Worm (Caenorhabditis elegans) whole organism, L2 larva: Measurements from ENCODE around the gene evl-20.

Experiments
- aly-2 ChIP-seq: fragments of 150-350 bp; optimal IDR thresholded peaks from 2 replicates; lab custom pipeline; 2014; ENCODE audit warnings: missing biosample characterization, missing genetic modification characterization
- ama-1 ChIP-seq: fragments of 150-350 bp; optimal IDR thresholded peaks from 2 replicates; lab custom pipeline; 2018; ENCODE audit warnings: inconsistent platforms
- lsy-2 ChIP-seq, 2 experiments: fragments of 150-350 bp in 1 of 2; sonication (generic microtip) in 1 of 2; optimal IDR thresholded peaks; 2 replicates each; lab custom pipeline; 2014 to 2017; ENCODE audit warnings: missing biosample characterization in 2 of 2, missing genetic modification characterization in 2 of 2
- mab-5 ChIP-seq: fragments of 150-350 bp; optimal IDR thresholded peaks from 2 replicates; lab custom pipeline; 2014; ENCODE audit warnings: missing biosample characterization, missing genetic modification characterization
- mdl-1 ChIP-seq, 2 experiments: fragments of 150-350 bp in 1 of 2; sonication (generic microtip) in 1 of 2; optimal IDR thresholded peaks; 2 replicates each; lab custom pipeline; 2017; ENCODE audit warnings: missing biosample characterization in 2 of 2, missing genetic modification characterization in 2 of 2
- nhr-237 ChIP-seq: fragments of 150-350 bp; optimal IDR thresholded peaks from 2 replicates; lab custom pipeline; 2014; ENCODE audit warnings: missing biosample characterization, missing genetic modification characterization
- skn-1 ChIP-seq: sonication (generic microtip); optimal IDR thresholded peaks from 2 replicates; lab custom pipeline; 2017; ENCODE audit warnings: missing biosample characterization, missing genetic modification characterization
- zag-1 ChIP-seq: fragments of 150-350 bp; optimal IDR thresholded peaks from 2 replicates; lab custom pipeline; 2014; ENCODE audit warnings: missing biosample characterization, missing genetic modification characterization
- ztf-11 ChIP-seq: sonication (generic microtip); optimal IDR thresholded peaks from 2 replicates; lab custom pipeline; 2017; ENCODE audit warnings: missing biosample characterization, missing genetic modification characterization

DNA sequence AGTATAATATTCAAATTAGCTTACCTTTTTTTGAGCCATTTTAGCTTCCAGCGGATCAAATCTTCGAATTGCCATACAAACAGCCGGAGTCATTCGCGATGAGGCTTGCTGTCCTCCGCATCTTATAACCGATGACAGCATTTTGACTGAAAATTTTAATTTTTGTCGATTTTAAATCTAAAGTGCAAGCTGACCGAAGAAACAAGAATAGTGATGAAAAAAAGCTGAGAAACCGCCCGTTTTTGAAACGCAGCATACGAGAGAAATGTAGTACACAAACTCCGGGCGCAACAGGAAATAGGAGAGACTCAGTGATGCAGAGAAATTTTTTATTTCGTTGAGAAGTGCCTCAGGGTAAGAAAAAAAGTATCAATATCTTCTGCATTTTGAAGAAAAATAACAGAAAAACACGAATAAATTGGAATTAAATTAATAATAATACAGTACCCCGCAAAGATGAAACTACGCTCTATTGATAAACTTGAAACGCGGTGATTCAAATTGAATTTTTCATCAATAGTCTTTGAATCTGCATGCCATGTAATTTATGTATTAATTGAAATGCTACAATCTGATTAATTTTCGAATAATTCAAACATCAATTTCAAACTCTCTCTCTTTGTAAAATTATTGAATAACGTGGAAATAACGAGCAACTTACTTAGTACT lies 39.2 kb downstream of the evl-20 start:
- TF ChIP-seq ztf-11 (tag; lab: Kevin White, UChicago): no peak
- no peak for TF ChIP-seq zag-1
- no peak for TF ChIP-seq ama-1 (lab: Kevin White, UChicago)
- no peak for TF ChIP-seq nhr-237
- TF ChIP-seq mdl-1 (tag; optimal IDR thresholded peaks at IDR 0.05; lab: Kevin White, UChicago): no peak
- TF ChIP-seq lsy-2 (tag; optimal IDR thresholded peaks at IDR 0.05; lab: Kevin White, UChicago): peak in 1 of 2 experiments; percentile 84
- TF ChIP-seq mab-5 (tag; lab: Kevin White, UChicago): no peak
- TF ChIP-seq skn-1 (tag; lab: Kevin White, UChicago): no peak
- no peak for TF ChIP-seq aly-2 (tag; lab: Kevin White, UChicago)
